Fruit fly (Drosophila melanogaster) whole organism, prepupa: ENCODE data around the gene CG1979.

Experiments used
- CG11294 ChIP-seq: fragments of 200-800 bp; sonication (Bioruptor generic); IDR thresholded peaks from 2 replicates; pipeline ENCODE4 v1.3.6; 2022; ENCODE audit warnings: missing biosample characterization, missing genetic modification characterization
- CG11762 ChIP-seq: fragments of 200-800 bp; sonication (Bioruptor generic); optimal IDR thresholded peaks from 3 replicates; lab custom pipeline; 2016; ENCODE audit warnings: missing biosample characterization, missing genetic modification characterization; ENCODE audit not compliant: insufficient read depth
- CG11902 ChIP-seq: fragments of 200-800 bp; sonication (Bioruptor generic); optimal IDR thresholded peaks from 3 replicates; lab custom pipeline; 2016; ENCODE audit warnings: missing biosample characterization, missing genetic modification characterization
- CG15336 ChIP-seq: fragments of 200-800 bp; sonication (Bioruptor generic); IDR thresholded peaks from 2 replicates; pipeline ENCODE4 v1.3.6; 2022; ENCODE audit warnings: missing biosample characterization, missing genetic modification characterization
- CG16779 ChIP-seq: fragments of 200-800 bp; sonication (Bioruptor generic); optimal IDR thresholded peaks from 3 replicates; lab custom pipeline; 2017; ENCODE audit warnings: missing biosample characterization, mild to moderate bottlenecking, missing genetic modification characterization
- CG3032 ChIP-seq: fragments of 200-800 bp; optimal IDR thresholded peaks from 2 replicates; lab custom pipeline; 2019; ENCODE audit warnings: missing biosample characterization, mild to moderate bottlenecking, missing genetic modification characterization, moderate library complexity
- CG31627 ChIP-seq: fragments of 200-800 bp; sonication (Bioruptor generic); optimal IDR thresholded peaks from 3 replicates; lab custom pipeline; 2016; ENCODE audit warnings: missing biosample characterization, missing genetic modification characterization
- CG34406 ChIP-seq: fragments of 200-800 bp; sonication (Bioruptor generic); optimal IDR thresholded peaks from 3 replicates; lab custom pipeline; 2016; ENCODE audit warnings: missing biosample characterization, missing genetic modification characterization
- CG3919 ChIP-seq: fragments of 200-800 bp; sonication (Bioruptor generic); optimal IDR thresholded peaks from 3 replicates; lab custom pipeline; 2016; ENCODE audit warnings: missing biosample characterization, missing genetic modification characterization
- CG4318 ChIP-seq: fragments of 200-800 bp; sonication (Bioruptor generic); optimal IDR thresholded peaks from 3 replicates; lab custom pipeline; 2017; ENCODE audit warnings: missing biosample characterization, mild to moderate bottlenecking, missing genetic modification characterization
- CG6276 ChIP-seq: fragments of 200-800 bp; sonication (Bioruptor generic); optimal IDR thresholded peaks from 2 replicates; lab custom pipeline; 2017; ENCODE audit warnings: missing biosample characterization, mild to moderate bottlenecking, missing genetic modification characterization
- CG6792 ChIP-seq: fragments of 200-800 bp; sonication (Bioruptor generic); optimal IDR thresholded peaks from 3 replicates; lab custom pipeline; 2016; ENCODE audit warnings: missing biosample characterization, missing genetic modification characterization
- CG6808 ChIP-seq: fragments of 200-800 bp; sonication (Bioruptor generic); optimal IDR thresholded peaks from 3 replicates; lab custom pipeline; 2017; ENCODE audit warnings: missing biosample characterization, missing genetic modification characterization, mild to moderate bottlenecking, moderate library complexity, missing genetic modification reagents
- CG8119 ChIP-seq: fragments of 200-800 bp; sonication (Bioruptor generic); IDR thresholded peaks from 3 replicates; pipeline ENCODE4 v1.3.6; 2022; ENCODE audit warnings: missing biosample characterization, missing genetic modification characterization
- CG8319 ChIP-seq: fragments of 200-800 bp; sonication (Bioruptor generic); optimal IDR thresholded peaks from 3 replicates; lab custom pipeline; 2016; ENCODE audit warnings: missing biosample characterization, missing genetic modification characterization
- CG8632 ChIP-seq: fragments of 200-800 bp; sonication (Bioruptor generic); optimal IDR thresholded peaks from 3 replicates; lab custom pipeline; 2016; ENCODE audit warnings: missing biosample characterization, missing genetic modification characterization
- CG9139 ChIP-seq: fragments of 200-800 bp; sonication (Bioruptor generic); optimal IDR thresholded peaks from 3 replicates; lab custom pipeline; 2017; ENCODE audit warnings: missing biosample characterization, mild to moderate bottlenecking, missing genetic modification characterization
- Eip78C ChIP-seq: fragments of 200-800 bp; sonication (Bioruptor generic); peaks from one replicate; lab custom pipeline; 2016; ENCODE audit warnings: missing biosample characterization, missing genetic modification characterization
- Eip93F ChIP-seq: fragments of 200-800 bp; sonication (Bioruptor generic); optimal IDR thresholded peaks from 2 replicates; lab custom pipeline; 2016; ENCODE audit warnings: missing biosample characterization, mild to moderate bottlenecking, missing genetic modification characterization
- Ets96B ChIP-seq: fragments of 200-800 bp; optimal IDR thresholded peaks from 2 replicates; lab custom pipeline; 2019; ENCODE audit warnings: missing biosample characterization, mild to moderate bottlenecking, missing genetic modification characterization, moderate library complexity
- Hr38 ChIP-seq: sonication (Bioruptor generic); optimal IDR thresholded peaks from 2 replicates; lab custom pipeline; 2016; ENCODE audit warnings: missing biosample characterization, missing genetic modification characterization
- Hr39 ChIP-seq: fragments of 200-800 bp; sonication (Bioruptor generic); optimal IDR thresholded peaks from 2 replicates; lab custom pipeline; 2016; ENCODE audit warnings: missing biosample characterization, missing genetic modification characterization
- Hr4 ChIP-seq: fragments of 200-800 bp; sonication (Bioruptor generic); optimal IDR thresholded peaks from 3 replicates; lab custom pipeline; 2016; ENCODE audit warnings: missing biosample characterization, missing genetic modification characterization
- Met ChIP-seq: fragments of 200-800 bp; sonication (Bioruptor generic); optimal IDR thresholded peaks from 3 replicates; lab custom pipeline; 2016; ENCODE audit warnings: missing biosample characterization, missing genetic modification characterization
- OdsH ChIP-seq: fragments of 200-800 bp; sonication (Bioruptor generic); optimal IDR thresholded peaks from 3 replicates; lab custom pipeline; 2016; ENCODE audit warnings: missing biosample characterization, missing genetic modification characterization
- Sox102F ChIP-seq: fragments of 200-800 bp; sonication (Bioruptor generic); optimal IDR thresholded peaks from 2 replicates; lab custom pipeline; 2016; ENCODE audit warnings: missing biosample characterization, mild to moderate bottlenecking, missing genetic modification characterization
- Sox14 ChIP-seq: fragments of 200-800 bp; sonication (Bioruptor generic); optimal IDR thresholded peaks from 3 replicates; lab custom pipeline; 2016; ENCODE audit warnings: missing biosample characterization, missing genetic modification characterization
- Sox15 ChIP-seq: fragments of 200-800 bp; sonication (Bioruptor generic); optimal IDR thresholded peaks from 3 replicates; lab custom pipeline; 2016; ENCODE audit warnings: missing biosample characterization, missing genetic modification characterization
- achi ChIP-seq: fragments of 200-800 bp; sonication (Bioruptor generic); optimal IDR thresholded peaks from 3 replicates; lab custom pipeline; 2016; ENCODE audit warnings: missing biosample characterization, missing genetic modification characterization
- acj6 ChIP-seq: fragments of 200-800 bp; sonication (Bioruptor generic); optimal IDR thresholded peaks from 3 replicates; lab custom pipeline; 2016; ENCODE audit warnings: missing biosample characterization, missing genetic modification characterization
- dac ChIP-seq: fragments of 200-800 bp; sonication (Bioruptor generic); optimal IDR thresholded peaks from 2 replicates; lab custom pipeline; 2017; ENCODE audit warnings: missing biosample characterization, mild to moderate bottlenecking, missing genetic modification characterization
- dsx ChIP-seq: fragments of 200-800 bp; optimal IDR thresholded peaks from 3 replicates; lab custom pipeline; 2019; ENCODE audit warnings: missing biosample characterization, mild to moderate bottlenecking, missing genetic modification characterization, moderate library complexity; ENCODE audit not compliant: poor library complexity, severe bottlenecking
- eg ChIP-seq: fragments of 200-800 bp; sonication (Bioruptor generic); IDR thresholded peaks from 3 replicates; pipeline ENCODE4 v1.3.6; 2022; ENCODE audit warnings: missing biosample characterization, missing genetic modification characterization
- esn ChIP-seq: fragments of 200-800 bp; sonication (Bioruptor generic); optimal IDR thresholded peaks from 2 replicates; lab custom pipeline; 2016; ENCODE audit warnings: missing biosample characterization, mild to moderate bottlenecking, missing genetic modification characterization, moderate library complexity
- fd85E ChIP-seq: fragments of 200-800 bp; sonication (Bioruptor generic); optimal IDR thresholded peaks from 3 replicates; lab custom pipeline; 2016; ENCODE audit warnings: missing biosample characterization, missing genetic modification characterization
- lz ChIP-seq: fragments of 200-800 bp; sonication (Bioruptor generic); optimal IDR thresholded peaks from 3 replicates; lab custom pipeline; 2016; ENCODE audit warnings: missing biosample characterization, missing genetic modification characterization
- net ChIP-seq: fragments of 200-800 bp; sonication (Bioruptor generic); optimal IDR thresholded peaks from 3 replicates; lab custom pipeline; 2016; ENCODE audit warnings: missing biosample characterization, missing genetic modification characterization
- pdm3 ChIP-seq: fragments of 200-800 bp; sonication (Bioruptor generic); optimal IDR thresholded peaks from 3 replicates; lab custom pipeline; 2016; ENCODE audit warnings: missing biosample characterization, missing genetic modification characterization
- salr ChIP-seq, 2 experiments: fragments of 200-800 bp; sonication (Bioruptor generic); optimal IDR thresholded peaks; 3 replicates each; lab custom pipeline; 2016 to 2018; ENCODE audit warnings: missing biosample characterization in 2 of 2, missing genetic modification characterization in 2 of 2, mild to moderate bottlenecking in 1 of 2
- spab ChIP-seq: fragments of 200-800 bp; sonication (Bioruptor generic); optimal IDR thresholded peaks from 2 replicates; lab custom pipeline; 2017; ENCODE audit warnings: missing biosample characterization, mild to moderate bottlenecking, missing genetic modification characterization, missing genetic modification reagents
- ss ChIP-seq, 2 experiments: fragments of 200-800 bp; sonication (Bioruptor generic); optimal IDR thresholded peaks; 2 replicates in 1 of 2; 3 replicates in 1 of 2; lab custom pipeline; 2017 to 2018; ENCODE audit warnings: mild to moderate bottlenecking in 2 of 2, missing biosample characterization in 2 of 2, missing genetic modification characterization in 2 of 2, moderate library complexity in 1 of 2
- topi ChIP-seq: fragments of 200-800 bp; sonication (Bioruptor generic); optimal IDR thresholded peaks from 3 replicates; lab custom pipeline; 2016; ENCODE audit warnings: missing biosample characterization, missing genetic modification characterization

The CG1979 gene

dm6 chr3R:7091904-7092303 lies 37.5 kb downstream of the CG1979 start:
- peak; percentile 58 for TF ChIP-seq Eip78C (GFP tag; lab: Kevin White, UChicago)
- no peak for TF ChIP-seq ss (GFP tag; optimal IDR thresholded peaks at IDR 0.05; lab: Kevin White, UChicago)

DNA sequence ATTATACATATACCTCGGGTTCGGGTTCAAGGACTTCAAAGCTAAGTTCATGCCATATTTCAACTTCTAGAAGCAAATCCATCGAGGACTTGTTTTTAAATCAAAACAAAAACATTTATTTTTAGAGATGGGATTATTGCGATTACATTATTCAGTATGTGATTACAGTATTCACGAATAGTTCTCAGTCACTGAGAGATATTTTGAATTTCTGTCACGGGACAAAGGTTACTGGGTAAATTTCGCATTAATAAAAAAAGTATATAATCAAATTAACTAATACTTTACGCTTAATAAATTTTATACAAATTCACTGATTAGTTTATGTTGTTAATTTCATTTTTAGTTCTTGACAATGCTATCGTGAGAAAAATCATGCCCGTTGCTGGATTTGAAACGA lies 39.2 kb downstream of the CG1979 start:
- no peak for TF ChIP-seq dsx (GFP tag; lab: Kevin White, UChicago)
- peak; percentile 14; the same call in 1 of the 2 replicates for TF ChIP-seq CG15336 (GFP tag; lab: Robert Waterston, UW)
- TF ChIP-seq CG11294 (GFP tag; lab: Robert Waterston, UW) = no peak
- no peak for TF ChIP-seq CG6808
- no peak for TF ChIP-seq CG4318
- TF ChIP-seq CG3919 (GFP tag; lab: Kevin White, UChicago) = peak; percentile 43
- no peak for TF ChIP-seq Ets96B (tag; lab: Kevin White, UChicago)
- TF ChIP-seq Eip78C (GFP tag; lab: Kevin White, UChicago) = peak; percentile 81
- TF ChIP-seq Hr39 (GFP tag; lab: Kevin White, UChicago) = no peak
- peak in 1 of 2 experiments; percentile 39 for TF ChIP-seq ss (GFP tag; optimal IDR thresholded peaks at IDR 0.05; lab: Kevin White, UChicago)
- TF ChIP-seq CG9139 (GFP tag; lab: Kevin White, UChicago) = no peak
- TF ChIP-seq CG8319 (GFP tag; lab: Kevin White, UChicago) = no peak
- TF ChIP-seq lz (GFP tag; lab: Kevin White, UChicago) = peak; percentile 8
- no peak; the same call in 2 of the 3 replicates for TF ChIP-seq eg
- no peak for TF ChIP-seq CG11762 (GFP tag; lab: Kevin White, UChicago)
- TF ChIP-seq CG3032 = peak; percentile 42
- no peak for TF ChIP-seq net (GFP tag; lab: Kevin White, UChicago)
- no peak for TF ChIP-seq acj6
- no peak for TF ChIP-seq CG16779 (tag; lab: Kevin White, UChicago)
- TF ChIP-seq pdm3 (GFP tag; lab: Kevin White, UChicago) = no peak
- TF ChIP-seq Hr38 (GFP tag; lab: Kevin White, UChicago) = no peak
- TF ChIP-seq spab (GFP tag; lab: Kevin White, UChicago) = no peak
- peak; percentile 2 for TF ChIP-seq CG8632 (GFP tag; lab: Kevin White, UChicago)
- no peak for TF ChIP-seq dac (GFP tag; lab: Kevin White, UChicago)
- TF ChIP-seq salr (GFP tag; optimal IDR thresholded peaks at IDR 0.05; lab: Kevin White, UChicago) = no peak
- no peak for TF ChIP-seq CG34406 (GFP tag; lab: Kevin White, UChicago)
- TF ChIP-seq CG6276 (GFP tag; lab: Kevin White, UChicago) = no peak
- peak; percentile 7 for TF ChIP-seq CG6792 (GFP tag; lab: Kevin White, UChicago)
- TF ChIP-seq Hr4 (GFP tag; lab: Kevin White, UChicago) = no peak
- no peak for TF ChIP-seq fd85E (GFP tag; lab: Kevin White, UChicago)
- peak; percentile 59 for TF ChIP-seq CG31627
- TF ChIP-seq Met (GFP tag; lab: Kevin White, UChicago) = no peak
- TF ChIP-seq esn (GFP tag; lab: Kevin White, UChicago) = peak; percentile 45
- TF ChIP-seq, all 60 proteins: peak for 10

- no peak for TF ChIP-seq salr (GFP tag; optimal IDR thresholded peaks at IDR 0.05; lab: Kevin White, UChicago)
- no peak for TF ChIP-seq CG34406 (GFP tag; lab: Kevin White, UChicago)
These were observed 40.0 kb downstream of the CG1979 start for dm6 chr3R:7094368-7094767.

dm6 chr3R:7102853-7103833 lies 48.8 kb downstream of the CG1979 start:
- TF ChIP-seq spab (GFP tag; lab: Kevin White, UChicago) (no peak), Sox102F (GFP tag; lab: Kevin White, UChicago) (peak; percentile 11), achi (GFP tag; lab: Kevin White, UChicago) (no peak), salr (GFP tag; optimal IDR thresholded peaks at IDR 0.05; lab: Kevin White, UChicago) (no peak), Sox15 (no peak), CG16779 (tag; lab: Kevin White, UChicago) (peak; percentile 6), CG9139 (GFP tag; lab: Kevin White, UChicago) (peak; percentile 24), CG31627 (no peak), Ets96B (tag; lab: Kevin White, UChicago) (peak; percentile 23), topi (GFP tag; lab: Kevin White, UChicago) (no peak), Sox14 (no peak), Hr38 (GFP tag; lab: Kevin White, UChicago) (no peak), CG8119 (GFP tag; lab: Robert Waterston, UW) (peak; percentile 41; the same call in 2 of the 3 replicates), CG6808 (peak; percentile 43), OdsH (no peak), CG11902 (GFP tag; lab: Kevin White, UChicago) (no peak), Eip78C (GFP tag; lab: Kevin White, UChicago) (peak; percentile 75), lz (GFP tag; lab: Kevin White, UChicago) (no peak), CG15336 (GFP tag; lab: Robert Waterston, UW) (peak; percentile 53; the same call in 1 of the 2 replicates), CG3032 (no peak), Eip93F (GFP tag; lab: Kevin White, UChicago) (peak; percentile 78)
